Fruit fly (Drosophila melanogaster): ENCODE results near the gene cyc.

The cyc gene

DNA sequence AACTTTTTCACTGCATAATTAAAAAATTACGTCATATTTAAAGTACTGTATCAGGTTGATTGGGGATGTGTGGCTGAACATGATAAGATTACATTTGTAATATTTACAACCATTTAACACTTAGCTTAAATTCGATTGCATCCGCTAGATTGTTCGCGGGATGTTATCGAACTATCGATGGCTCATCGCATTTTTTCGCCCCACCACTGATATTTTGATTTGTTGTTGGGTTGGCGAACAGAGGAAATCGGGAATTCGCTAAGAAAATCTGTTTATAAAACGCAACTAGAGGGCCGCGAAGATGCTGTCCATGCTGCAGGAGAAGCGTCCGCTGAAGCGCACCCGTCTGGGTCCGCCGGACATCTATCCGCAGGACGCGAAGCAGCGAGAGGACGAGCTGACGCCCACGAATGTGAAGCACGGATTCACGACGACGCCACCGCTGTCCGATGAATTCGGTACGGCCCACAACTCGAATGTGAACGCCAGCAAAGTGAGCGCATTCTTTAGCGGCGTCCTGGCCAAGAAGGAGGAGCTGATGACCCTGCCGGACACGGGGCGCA is 20.7 kb upstream of the cyc start, which contains the start of gene kto (continued):
- TF ChIP-seq CG9797 (GFP tag; optimal IDR thresholded peaks at IDR 0.05) = no peak
- TF ChIP-seq rib (GFP tag; IDR thresholded peaks at IDR 0.05) = no peak
- TF ChIP-seq CG14860 (GFP tag; IDR thresholded peaks at IDR 0.05; ENCODE audit: partially characterized antibody) = peak; percentile 79
- no peak for TF ChIP-seq sob (GFP tag; IDR thresholded peaks at IDR 0.05)
- peak; percentile 84 for TF ChIP-seq BEAF-32 (GFP tag; optimal IDR thresholded peaks at IDR 0.05)
- peak; percentile 41 for TF ChIP-seq YL-1 (GFP tag; optimal IDR thresholded peaks at IDR 0.05)
- TF ChIP-seq ato (GFP tag; IDR thresholded peaks at IDR 0.05; ENCODE audit: partially characterized antibody) = peak; percentile 86
- peak; percentile 69 for TF ChIP-seq inv (GFP tag; IDR thresholded peaks at IDR 0.05; ENCODE audit: partially characterized antibody)
- peak; percentile 96 for TF ChIP-seq Dp (GFP tag; optimal IDR thresholded peaks at IDR 0.05)
- TF ChIP-seq Bgb (GFP tag; IDR thresholded peaks at IDR 0.05; ENCODE audit: partially characterized antibody) = peak; percentile 88
- TF ChIP-seq HLH4C (GFP tag; IDR thresholded peaks at IDR 0.05; ENCODE audit: partially characterized antibody) = peak; percentile 90
- TF ChIP-seq CG2120 (GFP tag; optimal IDR thresholded peaks at IDR 0.05) = no peak
- no peak for TF ChIP-seq mam (GFP tag; optimal IDR thresholded peaks at IDR 0.05)
- no peak for TF ChIP-seq CG8478 (optimal IDR thresholded peaks at IDR 0.05)
- no peak for TF ChIP-seq Hmx (GFP tag; optimal IDR thresholded peaks at IDR 0.05)
- TF ChIP-seq Six4 (GFP tag; optimal IDR thresholded peaks at IDR 0.05) = no peak
- TF ChIP-seq Deaf1 (tag; optimal IDR thresholded peaks at IDR 0.05) = no peak
- TF ChIP-seq Drgx (GFP tag; IDR thresholded peaks at IDR 0.05) = no peak
- TF ChIP-seq CG34376 (GFP tag; optimal IDR thresholded peaks at IDR 0.05) = peak; percentile 1
- no peak for TF ChIP-seq br (optimal IDR thresholded peaks at IDR 0.05)
- peak; percentile 81 for TF ChIP-seq CG16813 (GFP tag; IDR thresholded peaks at IDR 0.05; ENCODE audit: partially characterized antibody)
- TF ChIP-seq crp (GFP tag; optimal IDR thresholded peaks at IDR 0.05) = peak in 1 of 2 experiments; percentile 1
- TF ChIP-seq chinmo (GFP tag; IDR thresholded peaks at IDR 0.05; ENCODE audit: partially characterized antibody) = peak; percentile 94
- no peak for TF ChIP-seq CG17186 (GFP tag; optimal IDR thresholded peaks at IDR 0.05)
- TF ChIP-seq gcm (GFP tag; optimal IDR thresholded peaks at IDR 0.05) = no peak
- peak; percentile 28; the same call in 1 of the 2 replicates for TF ChIP-seq CG42726 (GFP tag; IDR thresholded peaks at IDR 0.05; ENCODE audit: partially characterized antibody)
- peak; percentile 90 for TF ChIP-seq Dref (GFP tag; IDR thresholded peaks at IDR 0.05)
- TF ChIP-seq Dll (GFP tag; IDR thresholded peaks at IDR 0.05; ENCODE audit: partially characterized antibody) = peak; percentile 91
- TF ChIP-seq Kr (GFP tag; optimal IDR thresholded peaks at IDR 0.05) = no peak
- no peak for TF ChIP-seq CG15601 (tag; optimal IDR thresholded peaks at IDR 0.05)
- no peak for TF ChIP-seq CG12071 (GFP tag; optimal IDR thresholded peaks at IDR 0.05)
- no peak for TF ChIP-seq Hmr (GFP tag; optimal IDR thresholded peaks at IDR 0.05)
- TF ChIP-seq sens (GFP tag) = peak; percentile 84
- no peak for TF ChIP-seq PHDP (tag; optimal IDR thresholded peaks at IDR 0.05)
- peak; percentile 87 for TF ChIP-seq tna (GFP tag; IDR thresholded peaks at IDR 0.05; ENCODE audit: partially characterized antibody)
- TF ChIP-seq cg (GFP tag; optimal IDR thresholded peaks at IDR 0.05) = no peak
- TF ChIP-seq vnd (GFP tag; IDR thresholded peaks at IDR 0.05; ENCODE audit: partially characterized antibody) = peak; percentile 78
- no peak for TF ChIP-seq CG11696 (GFP tag; IDR thresholded peaks at IDR 0.05)
- TF ChIP-seq onecut (GFP tag; IDR thresholded peaks at IDR 0.05) = no peak
- peak; percentile 81 for TF ChIP-seq MESR4 (GFP tag; optimal IDR thresholded peaks at IDR 0.05)
- peak; percentile 89 for TF ChIP-seq Scr (GFP tag; IDR thresholded peaks at IDR 0.05; ENCODE audit: partially characterized antibody)
- TF ChIP-seq CG34224 (GFP tag; IDR thresholded peaks at IDR 0.05; ENCODE audit: partially characterized antibody) = peak; percentile 95
- peak; percentile 52 for TF ChIP-seq CG2116 (GFP tag; optimal IDR thresholded peaks at IDR 0.05)
- TF ChIP-seq CG6791 (GFP tag; IDR thresholded peaks at IDR 0.05; ENCODE audit: partially characterized antibody) = peak; percentile 91
- peak; percentile 70 for TF ChIP-seq CG2129 (GFP tag; IDR thresholded peaks at IDR 0.05; ENCODE audit: partially characterized antibody)
- peak; percentile 88 for TF ChIP-seq hbn (GFP tag; IDR thresholded peaks at IDR 0.05; ENCODE audit: partially characterized antibody)
- TF ChIP-seq sna (GFP tag; IDR thresholded peaks at IDR 0.05; ENCODE audit: partially characterized antibody) = peak; percentile 83
- TF ChIP-seq CG4617 (GFP tag; optimal IDR thresholded peaks at IDR 0.05; ENCODE audit: borderline replicate concordance) = peak; percentile 56
